Worm (Caenorhabditis elegans): ENCODE measurements around the gene B0228.1.

ce11 chrII:7736725-7737124 lies 18.4 kb upstream of the B0228.1 start:
- TF ChIP-seq ama-1 (optimal IDR thresholded peaks at IDR 0.05) (no peak), unc-30 (tag; optimal IDR thresholded peaks at IDR 0.05) (no peak)
